Fruit fly (Drosophila melanogaster): ENCODE measurements around the gene GstD9.

dm6 chr3R:12352003-12352402, 15.4 kb downstream of the GstD9 start, which contains the start of gene CG10041:
- TF ChIP-seq EcR (GFP tag; optimal IDR thresholded peaks at IDR 0.05) = no peak
- TF ChIP-seq pan (optimal IDR thresholded peaks at IDR 0.05) = no peak
- no peak for TF ChIP-seq usp (GFP tag; optimal IDR thresholded peaks at IDR 0.05)
